Worm (Caenorhabditis elegans): Measurements from ENCODE around the gene ins-3.

DNA sequence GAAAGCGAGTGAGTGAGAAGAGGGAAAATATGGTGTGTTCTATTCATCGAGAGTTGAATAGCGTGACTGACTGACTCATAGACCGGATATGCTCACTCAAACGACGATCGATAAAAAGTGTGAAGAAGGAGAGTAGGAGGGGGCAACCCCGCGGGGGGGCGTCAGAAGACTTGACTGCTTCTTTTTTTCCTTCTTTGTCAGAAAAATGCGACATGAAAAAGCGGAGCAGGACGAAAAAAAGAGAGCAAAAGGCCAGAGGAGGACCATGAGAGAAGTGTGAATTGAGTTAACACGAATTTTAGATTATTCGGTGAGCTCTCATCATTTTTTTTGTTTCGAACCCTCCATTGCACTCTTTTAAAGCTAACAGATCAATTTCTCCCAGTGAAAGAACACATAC, 28.2 kb downstream of the ins-3 start:
- TF ChIP-seq Y67H2A.10 (GFP tag; conservative IDR thresholded peaks at IDR 0.05) (no peak), dpff-1 (tag; optimal IDR thresholded peaks at IDR 0.05) (no peak), F52B5.7 (tag; optimal IDR thresholded peaks at IDR 0.05) (no peak), ceh-40 (GFP tag; IDR thresholded peaks at IDR 0.05) (no peak), pha-4 (tag; optimal IDR thresholded peaks at IDR 0.05) (no peak), fkh-3 (tag; optimal IDR thresholded peaks at IDR 0.05) (no peak), madf-8 (GFP tag; conservative IDR thresholded peaks at IDR 0.05) (no peak), sea-2 (GFP tag; IDR thresholded peaks at IDR 0.05) (no peak), hlh-12 (tag; optimal IDR thresholded peaks at IDR 0.05) (no peak), nfya-1 (tag; optimal IDR thresholded peaks at IDR 0.05; ENCODE audit: borderline replicate concordance, insufficient read depth) (no peak), unc-62 (GFP tag; optimal IDR thresholded peaks at IDR 0.05) (no peak), atf-7 (tag; optimal IDR thresholded peaks at IDR 0.05) (no peak), F23B12.7 (tag; optimal IDR thresholded peaks at IDR 0.05; ENCODE audit: insufficient read depth) (no peak)
